Worm (Caenorhabditis elegans): Measurements from ENCODE around the gene skr-15.

DNA sequence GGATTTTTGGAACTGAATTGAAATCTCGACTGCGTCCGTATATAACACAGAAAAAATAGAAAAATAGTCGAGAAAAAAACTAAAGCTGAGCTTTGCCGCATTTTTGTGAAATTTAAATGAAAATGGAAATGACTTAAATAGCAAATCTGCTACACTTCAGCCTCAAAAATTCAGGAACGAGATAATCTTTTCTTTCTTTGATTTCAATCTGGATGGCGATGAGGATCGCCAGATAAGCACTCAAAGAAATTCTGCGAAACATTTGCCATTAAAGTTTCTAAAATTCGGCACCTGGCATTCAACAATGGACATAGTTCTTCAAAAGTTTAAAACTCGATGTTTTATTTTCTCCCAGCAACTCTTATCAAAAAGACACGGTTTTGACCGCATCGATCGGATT is 19.4 kb downstream of the skr-15 start, which contains the start of the genes C17A2.7 and C17A2.3:
- TF ChIP-seq pqm-1 (tag; optimal IDR thresholded peaks at IDR 0.05) (no peak), pha-4 (tag; optimal IDR thresholded peaks at IDR 0.05) (no peak), elt-2 (tag; optimal IDR thresholded peaks at IDR 0.05) (no peak), nfya-1 (tag; optimal IDR thresholded peaks at IDR 0.05) (no peak), nhr-11 (tag; optimal IDR thresholded peaks at IDR 0.05) (no peak), madf-2 (tag; optimal IDR thresholded peaks at IDR 0.05) (no peak), lin-11 (tag; optimal IDR thresholded peaks at IDR 0.05) (no peak), ttx-3 (tag; optimal IDR thresholded peaks at IDR 0.05) (no peak)

Measured in whole organism, late embryonic.